Worm (Caenorhabditis elegans): ENCODE data around the gene Y51H7C.41.

DNA sequence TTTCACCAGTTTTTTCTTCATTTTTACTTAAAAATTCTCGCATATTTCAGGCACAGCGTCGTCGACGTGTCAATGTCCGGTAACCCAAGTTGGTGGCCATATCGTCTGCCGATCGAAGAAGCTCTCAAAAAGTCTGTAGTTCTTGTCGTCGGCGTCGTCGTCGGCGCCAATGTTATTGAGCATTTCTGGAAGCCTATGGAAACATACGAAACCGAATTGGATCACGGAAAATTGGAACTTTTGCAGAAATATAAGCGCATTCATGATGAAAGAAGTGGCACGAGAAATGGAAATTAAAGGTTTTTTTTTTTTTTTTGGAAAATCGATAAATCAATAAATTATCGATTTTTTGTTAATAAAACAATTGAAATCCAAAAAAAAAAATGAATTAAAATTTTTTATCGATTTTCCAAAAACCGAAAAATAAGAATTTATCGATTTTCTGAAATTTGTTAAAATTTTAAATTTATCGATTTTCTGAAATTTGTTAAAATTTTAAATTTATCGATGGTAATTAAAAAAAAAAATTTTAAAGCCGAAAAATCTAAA is 9.3 kb downstream of the Y51H7C.41 start, which contains the start of gene alkb-1:
- TF ChIP-seq F33H1.4 (GFP tag; IDR thresholded peaks at IDR 0.05) (no peak), die-1 (tag; optimal IDR thresholded peaks at IDR 0.05) (no peak), lin-35 (GFP tag; optimal IDR thresholded peaks at IDR 0.05) (no peak), mes-4 (tag; optimal IDR thresholded peaks at IDR 0.05) (no peak), aptf-2 (GFP tag; conservative IDR thresholded peaks at IDR 0.05) (no peak), lsy-27 (tag; optimal IDR thresholded peaks at IDR 0.05; ENCODE audit: borderline replicate concordance, insufficient read depth) (no peak), mel-28 (tag; optimal IDR thresholded peaks at IDR 0.05; ENCODE audit: borderline replicate concordance) (no peak), pha-4 (tag; optimal IDR thresholded peaks at IDR 0.05) (no peak), ztf-18 (tag; optimal IDR thresholded peaks at IDR 0.05) (no peak), ets-4 (GFP tag; optimal IDR thresholded peaks at IDR 0.05) (no peak), athp-1 (tag; optimal IDR thresholded peaks at IDR 0.05) (no peak)

Data from whole organism, young adult.